Worm (Caenorhabditis elegans) whole organism, young adult: ENCODE measurements around the gene rei-2.

Experiments
- attf-6 ChIP-seq: fragments of 200-800 bp; sonication (Bioruptor generic); IDR thresholded peaks from 2 replicates; pipeline ENCODE4 v1.3.6; 2022; ENCODE audit warnings: missing genetic modification reagents, missing genetic modification characterization, missing compliant biosample characterization
- dpl-1 ChIP-seq: fragments of 150-350 bp; optimal IDR thresholded peaks from 2 replicates; lab custom pipeline; 2014; ENCODE audit warnings: missing biosample characterization, missing genetic modification reagents, missing genetic modification characterization
- sptf-2 ChIP-seq: fragments of 200-800 bp; sonication (Bioruptor generic); optimal IDR thresholded peaks from 2 replicates; lab custom pipeline; 2018; ENCODE audit warnings: mild to moderate bottlenecking, missing genetic modification characterization, missing compliant biosample characterization

ce11 chrX:1117252-1117651 lies 29.3 kb upstream of the rei-2 start:
- TF ChIP-seq attf-6 (GFP tag; lab: Robert Waterston, UW) (no peak), sptf-2 (no peak), dpl-1 (no peak)
